Worm (Caenorhabditis elegans): ENCODE measurements around the gene Y49F6A.5.

Gene Y49F6A.5

ce11 chrII:3604578-3604977 lies 5.1 kb downstream of the Y49F6A.5 start:
- TF ChIP-seq lin-14 (GFP tag; optimal IDR thresholded peaks at IDR 0.05) (no peak), C16A3.4 (tag; optimal IDR thresholded peaks at IDR 0.05) (no peak), sptf-1 (tag; optimal IDR thresholded peaks at IDR 0.05) (no peak), hpl-2 (GFP tag; optimal IDR thresholded peaks at IDR 0.05) (no peak)

DNA sequence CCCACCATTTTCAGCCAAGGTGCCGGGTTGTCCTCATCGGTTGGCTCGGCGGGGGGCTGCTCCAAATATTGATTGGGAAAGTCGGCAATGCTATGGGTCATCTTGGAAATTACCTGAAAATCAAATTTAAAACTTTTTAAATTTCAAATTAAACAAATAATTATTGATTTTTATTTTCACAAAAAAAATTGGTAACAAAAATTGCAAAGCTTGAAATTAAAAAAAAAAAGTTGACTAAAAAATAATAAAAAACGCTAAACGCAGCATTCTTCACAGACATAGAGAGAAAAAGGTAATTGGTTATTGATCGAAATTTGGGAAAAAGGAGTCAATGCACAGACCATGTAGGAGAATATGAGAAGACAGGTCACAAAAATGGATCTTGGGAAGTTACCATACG lies 10.9 kb downstream of the Y49F6A.5 start, which contains the start of gene Y49F6A.11:
Gene Y49F6A.11, minus strand, starts transcription at position 101 of the 400 bp plus-strand sequence.
- TF ChIP-seq mef-2 (tag; optimal IDR thresholded peaks at IDR 0.05): no peak
- TF ChIP-seq aha-1 (tag; optimal IDR thresholded peaks at IDR 0.05): no peak
- no peak for TF ChIP-seq ets-5 (GFP tag; IDR thresholded peaks at IDR 0.05)
- no peak for TF ChIP-seq mab-9 (GFP tag; IDR thresholded peaks at IDR 0.05)
- no peak for TF ChIP-seq ces-1 (GFP tag; optimal IDR thresholded peaks at IDR 0.05)
- TF ChIP-seq lin-39 (tag; optimal IDR thresholded peaks at IDR 0.05): no peak
- no peak for TF ChIP-seq hlh-17 (GFP tag; optimal IDR thresholded peaks at IDR 0.05; ENCODE audit: borderline replicate concordance)
- no peak for TF ChIP-seq jun-1 (tag; optimal IDR thresholded peaks at IDR 0.05)
- TF ChIP-seq hlh-4 (tag; optimal IDR thresholded peaks at IDR 0.05): no peak
- no peak for TF ChIP-seq vab-15 (tag; optimal IDR thresholded peaks at IDR 0.05)
- no peak for TF ChIP-seq xbp-1 (tag; optimal IDR thresholded peaks at IDR 0.05)
- no peak for TF ChIP-seq nhr-90 (tag; optimal IDR thresholded peaks at IDR 0.05; ENCODE audit: poor library complexity)
- TF ChIP-seq pag-3 (tag; optimal IDR thresholded peaks at IDR 0.05; ENCODE audit: borderline replicate concordance, insufficient read depth): no peak
- no peak for TF ChIP-seq tbx-2 (tag; optimal IDR thresholded peaks at IDR 0.05)
- no peak for TF ChIP-seq elt-3 (tag; optimal IDR thresholded peaks at IDR 0.05)
- TF ChIP-seq efl-3 (GFP tag; optimal IDR thresholded peaks at IDR 0.05): no peak
- no peak for TF ChIP-seq C34B4.2 (tag; optimal IDR thresholded peaks at IDR 0.05)

DNA sequence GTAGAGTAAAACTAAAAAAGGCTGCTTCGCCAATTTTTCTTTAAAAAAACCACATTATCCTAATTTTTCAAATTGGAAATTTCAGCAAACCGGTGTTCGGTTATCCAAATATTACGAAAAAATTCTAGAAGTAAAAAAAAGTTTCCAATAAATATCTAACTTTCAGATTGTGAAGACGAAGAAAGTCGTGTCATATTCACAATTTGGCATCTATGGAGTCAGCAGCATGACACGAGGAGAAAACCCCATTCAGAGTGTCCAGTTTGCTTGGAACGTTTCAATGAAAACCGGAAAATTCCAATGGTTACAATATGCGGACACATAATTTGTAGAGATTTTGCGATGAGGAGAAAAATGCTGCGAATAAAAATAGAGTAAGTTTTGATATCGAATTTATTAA lies 14.3 kb downstream of the Y49F6A.5 start, which contains the start of gene Y49F6A.12:
Gene Y49F6A.12, plus strand, starts transcription at position 301 of the 400 bp plus-strand sequence.
- TF ChIP-seq hlh-17 (GFP tag; optimal IDR thresholded peaks at IDR 0.05; ENCODE audit: borderline replicate concordance) (no peak), sox-4 (tag; optimal IDR thresholded peaks at IDR 0.05) (no peak)

DNA sequence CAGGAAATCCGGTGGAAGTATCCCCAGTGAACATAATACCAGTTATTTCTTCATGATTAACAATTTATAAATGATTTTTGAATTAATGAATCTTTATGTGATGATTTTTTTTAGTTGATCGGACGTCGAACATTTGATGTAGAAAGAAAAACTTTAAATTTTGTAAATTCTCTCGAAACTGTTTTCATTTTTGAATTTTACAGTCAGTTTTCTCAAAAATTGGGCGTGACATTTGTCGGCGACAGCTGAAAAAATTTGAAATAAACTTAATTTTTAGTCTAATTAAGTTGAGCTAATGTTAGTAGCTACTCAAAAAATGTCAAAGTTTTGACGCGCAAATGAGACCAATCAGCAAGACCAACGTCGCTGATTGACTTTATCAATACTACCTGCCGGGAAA lies 26.3 kb downstream of the Y49F6A.5 start, which contains the start of gene srh-60:
Gene srh-60, plus strand, starts transcription at position 301 of the 400 bp plus-strand sequence.
- TF ChIP-seq sox-4 (tag; optimal IDR thresholded peaks at IDR 0.05) (no peak), nhr-11 (tag; optimal IDR thresholded peaks at IDR 0.05) (no peak)

DNA sequence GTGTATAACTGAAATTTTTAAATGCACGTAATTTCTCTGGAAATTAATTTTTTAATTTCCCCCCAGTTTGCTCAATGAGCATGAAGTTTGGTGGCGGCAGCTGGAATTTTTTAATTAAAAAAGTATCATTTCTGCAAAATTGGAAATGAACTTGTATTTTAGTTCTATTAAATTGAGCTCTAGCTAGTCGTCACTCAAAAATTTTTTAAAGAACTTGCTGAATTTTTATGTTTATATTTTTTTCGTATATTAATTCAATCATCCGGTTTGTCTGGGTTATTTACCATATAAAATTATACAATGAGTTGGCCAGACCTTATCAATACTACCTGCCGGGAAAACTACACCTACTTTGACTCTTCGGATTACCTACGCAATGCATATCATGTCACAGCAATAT lies 27.9 kb downstream of the Y49F6A.5 start, which contains the start of gene srh-59:
Gene srh-59, plus strand, starts transcription at position 301 of the 400 bp plus-strand sequence.
- no peak for TF ChIP-seq lin-14 (GFP tag; optimal IDR thresholded peaks at IDR 0.05)
- TF ChIP-seq efl-1 (optimal IDR thresholded peaks at IDR 0.05): no peak
- no peak for TF ChIP-seq efl-1 (GFP tag; optimal IDR thresholded peaks at IDR 0.05 in 1 of 2)
- no peak for TF ChIP-seq hlh-4 (tag; optimal IDR thresholded peaks at IDR 0.05)
- TF ChIP-seq ceh-88 (GFP tag; IDR thresholded peaks at IDR 0.05): no peak
- no peak for TF ChIP-seq vab-15 (tag; optimal IDR thresholded peaks at IDR 0.05)

DNA sequence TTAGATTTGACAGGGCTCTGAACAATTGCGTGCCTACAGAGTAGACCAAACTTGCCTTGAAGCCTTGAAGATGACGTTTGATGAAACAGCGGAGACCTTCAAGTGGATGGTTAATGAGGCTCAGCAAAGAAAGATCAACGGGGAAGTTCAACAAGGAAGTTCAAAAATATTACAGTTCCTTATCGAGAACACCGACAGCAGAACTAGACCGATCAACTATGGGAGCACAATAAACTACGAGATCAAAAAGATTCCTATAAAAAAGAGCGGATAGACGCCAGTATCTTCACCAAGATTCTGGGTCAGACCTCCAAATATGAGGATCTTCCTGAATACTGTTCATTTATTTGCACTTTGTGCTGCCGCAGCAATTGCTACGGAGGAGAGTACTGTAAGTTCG lies 29.9 kb downstream of the Y49F6A.5 start, which contains the start of gene clec-134:
Gene clec-134, plus strand, starts transcription at position 301 of the 400 bp plus-strand sequence.
- TF ChIP-seq ceh-82 (tag; optimal IDR thresholded peaks at IDR 0.05): no peak
- TF ChIP-seq nhr-19 (GFP tag; conservative IDR thresholded peaks at IDR 0.05): no peak
- no peak for TF ChIP-seq sox-4 (tag; optimal IDR thresholded peaks at IDR 0.05)
- no peak for TF ChIP-seq aly-2 (tag; optimal IDR thresholded peaks at IDR 0.05)
- no peak for TF ChIP-seq mdl-1 (tag; optimal IDR thresholded peaks at IDR 0.05)
- no peak for TF ChIP-seq grh-1 (GFP tag; IDR thresholded peaks at IDR 0.05)
- no peak for TF ChIP-seq ces-1 (GFP tag; optimal IDR thresholded peaks at IDR 0.05)
- TF ChIP-seq unc-62 (GFP tag; optimal IDR thresholded peaks at IDR 0.05): no peak
- no peak for TF ChIP-seq ceh-63 (GFP tag; optimal IDR thresholded peaks at IDR 0.05)
- TF ChIP-seq alr-1 (tag; optimal IDR thresholded peaks at IDR 0.05; ENCODE audit: borderline replicate concordance): no peak
- no peak for TF ChIP-seq vab-15 (tag; optimal IDR thresholded peaks at IDR 0.05)
- no peak for TF ChIP-seq snu-23 (GFP tag; optimal IDR thresholded peaks at IDR 0.05)
- no peak for TF ChIP-seq irx-1 (tag; optimal IDR thresholded peaks at IDR 0.05)
- no peak for TF ChIP-seq unc-30 (tag; optimal IDR thresholded peaks at IDR 0.05)
- no peak for TF ChIP-seq nhr-11 (tag; optimal IDR thresholded peaks at IDR 0.05)
- TF ChIP-seq ceh-90 (tag; optimal IDR thresholded peaks at IDR 0.05): no peak
- no peak for TF ChIP-seq pag-3 (tag; optimal IDR thresholded peaks at IDR 0.05; ENCODE audit: borderline replicate concordance, insufficient read depth)
